Worm (Caenorhabditis elegans): ENCODE measurements around the gene pab-2.

Gene pab-2

ce11 chrX:13569854-13570253 is 42.6 kb upstream of the pab-2 start, which contains the start of gene R01E6.7:
TSS of gene R01E6.7 (minus strand) at chrX:13569954.
- TF ChIP-seq lim-7 (GFP tag; IDR thresholded peaks at IDR 0.05) (no peak), madf-9 (GFP tag; conservative IDR thresholded peaks at IDR 0.05) (no peak), skn-1 (tag; optimal IDR thresholded peaks at IDR 0.05) (no peak), pqm-1 (tag; optimal IDR thresholded peaks at IDR 0.05) (no peak), nhr-6 (tag; optimal IDR thresholded peaks at IDR 0.05) (no peak), attf-4 (tag; optimal IDR thresholded peaks at IDR 0.05) (no peak), zfp-2 (tag; optimal IDR thresholded peaks at IDR 0.05) (no peak), cey-2 (tag; optimal IDR thresholded peaks at IDR 0.05; ENCODE audit: borderline replicate concordance, insufficient read depth) (no peak), ceh-82 (tag; optimal IDR thresholded peaks at IDR 0.05) (no peak), pha-4 (GFP tag; IDR thresholded peaks at IDR 0.05) (no peak), pha-4 (tag; optimal IDR thresholded peaks at IDR 0.05) (no peak), lin-39 (tag; optimal IDR thresholded peaks at IDR 0.05) (no peak), mes-2 (tag; optimal IDR thresholded peaks at IDR 0.05; ENCODE audit: poor library complexity, severe bottlenecking) (no peak), ctbp-1 (GFP tag; IDR thresholded peaks at IDR 0.05) (no peak), zip-11 (GFP tag; IDR thresholded peaks at IDR 0.05) (no peak), D1046.2 (GFP tag; IDR thresholded peaks at IDR 0.05) (no peak), daf-12 (tag; optimal IDR thresholded peaks at IDR 0.05) (no peak), dmd-8 (GFP tag; IDR thresholded peaks at IDR 0.05) (no peak), ceh-32 (tag; optimal IDR thresholded peaks at IDR 0.05; ENCODE audit: poor library complexity) (no peak), duxl-1 (tag; optimal IDR thresholded peaks at IDR 0.05; ENCODE audit: poor library complexity) (no peak)

ce11 chrX:13566436-13566835 is 39.2 kb upstream of the pab-2 start, which contains the start of gene R01E6.2:
TSS of gene R01E6.2 (minus strand) at chrX:13566536.
- no peak for TF ChIP-seq zip-11 (GFP tag; IDR thresholded peaks at IDR 0.05)
- no peak for TF ChIP-seq ztf-7 (tag; optimal IDR thresholded peaks at IDR 0.05)
- no peak for TF ChIP-seq ama-1 (optimal IDR thresholded peaks at IDR 0.05)
- no peak for TF ChIP-seq nhr-42 (GFP tag; IDR thresholded peaks at IDR 0.05)
- TF ChIP-seq mxl-3 (GFP tag; optimal IDR thresholded peaks at IDR 0.05): no peak
- no peak for TF ChIP-seq lin-29 (GFP tag; IDR thresholded peaks at IDR 0.05)
- no peak for TF ChIP-seq fkh-10 (GFP tag; optimal IDR thresholded peaks at IDR 0.05)
- no peak for TF ChIP-seq unc-130 (GFP tag; optimal IDR thresholded peaks at IDR 0.05)
- TF ChIP-seq dmd-9 (GFP tag; IDR thresholded peaks at IDR 0.05): no peak
- TF ChIP-seq zag-1 (tag; optimal IDR thresholded peaks at IDR 0.05): no peak
- TF ChIP-seq ceh-82 (tag; optimal IDR thresholded peaks at IDR 0.05): no peak
- no peak for TF ChIP-seq sdz-12 (GFP tag; optimal IDR thresholded peaks at IDR 0.05)
- no peak for TF ChIP-seq rbr-2 (tag; optimal IDR thresholded peaks at IDR 0.05)

ce11 chrX:13561954-13562353 is 34.7 kb upstream of the pab-2 start:
- no peak for TF ChIP-seq ceh-62 (tag; optimal IDR thresholded peaks at IDR 0.05)
- TF ChIP-seq arid-1 (GFP tag; conservative IDR thresholded peaks at IDR 0.05): no peak
- no peak for TF ChIP-seq ZK337.2 (GFP tag; IDR thresholded peaks at IDR 0.05)
- no peak for TF ChIP-seq spr-1 (tag; optimal IDR thresholded peaks at IDR 0.05)
- TF ChIP-seq mdl-1 (tag; optimal IDR thresholded peaks at IDR 0.05): no peak
- TF ChIP-seq madf-9 (GFP tag; conservative IDR thresholded peaks at IDR 0.05): no peak
- TF ChIP-seq daf-16 (GFP tag; optimal IDR thresholded peaks at IDR 0.05): no peak
- no peak for TF ChIP-seq daf-16 (tag; optimal IDR thresholded peaks at IDR 0.05)
- TF ChIP-seq saeg-2 (GFP tag; IDR thresholded peaks at IDR 0.05): no peak
- no peak for TF ChIP-seq ceh-44 (GFP tag; IDR thresholded peaks at IDR 0.05)
- no peak for TF ChIP-seq pqm-1 (tag; optimal IDR thresholded peaks at IDR 0.05)
- TF ChIP-seq ztf-7 (tag; optimal IDR thresholded peaks at IDR 0.05): no peak
- TF ChIP-seq unc-62 (GFP tag; optimal IDR thresholded peaks at IDR 0.05 in 1 of 2): no peak
- TF ChIP-seq unc-62 (tag; optimal IDR thresholded peaks at IDR 0.05): no peak
- TF ChIP-seq gei-8 (GFP tag; optimal IDR thresholded peaks at IDR 0.05): no peak
- no peak for TF ChIP-seq hif-1 (tag; optimal IDR thresholded peaks at IDR 0.05)
- TF ChIP-seq T20F7.1 (GFP tag; optimal IDR thresholded peaks at IDR 0.05): no peak
- TF ChIP-seq F44E2.7 (GFP tag; IDR thresholded peaks at IDR 0.05): no peak
- TF ChIP-seq egl-43 (GFP tag; IDR thresholded peaks at IDR 0.05): no peak
- TF ChIP-seq sdz-12 (GFP tag; optimal IDR thresholded peaks at IDR 0.05): no peak
